Worm (Caenorhabditis elegans): ENCODE measurements around the gene Y97E10AR.8.

Gene Y97E10AR.8

ce11 chrV:8041336-8041868 is 36.3 kb downstream of the Y97E10AR.8 start:
- no peak for TF ChIP-seq ets-7 (tag; optimal IDR thresholded peaks at IDR 0.05)
- TF ChIP-seq B0310.2 (tag; optimal IDR thresholded peaks at IDR 0.05) = no peak
- TF ChIP-seq sea-1 (GFP tag; conservative IDR thresholded peaks at IDR 0.05) = no peak
- no peak for TF ChIP-seq tra-4 (tag; optimal IDR thresholded peaks at IDR 0.05)
- TF ChIP-seq ama-1 (optimal IDR thresholded peaks at IDR 0.05) = no peak
- TF ChIP-seq F13C5.2 (tag; optimal IDR thresholded peaks at IDR 0.05) = no peak
- no peak for TF ChIP-seq hmbx-1 (tag; optimal IDR thresholded peaks at IDR 0.05)
- no peak for TF ChIP-seq ceh-13 (GFP tag; optimal IDR thresholded peaks at IDR 0.05)
- TF ChIP-seq tbx-11 (GFP tag; IDR thresholded peaks at IDR 0.05) = no peak
- TF ChIP-seq pes-1 (GFP tag; IDR thresholded peaks at IDR 0.05) = no peak
- TF ChIP-seq hmg-4 (GFP tag; optimal IDR thresholded peaks at IDR 0.05) = no peak
- no peak for TF ChIP-seq ceh-36 (tag; optimal IDR thresholded peaks at IDR 0.05)
- no peak for TF ChIP-seq scrt-1 (GFP tag; IDR thresholded peaks at IDR 0.05)

ce11 chrV:8043664-8044063 is 38.6 kb downstream of the Y97E10AR.8 start:
- TF ChIP-seq flt-1 (GFP tag; IDR thresholded peaks at IDR 0.05) (no peak), B0310.2 (tag; optimal IDR thresholded peaks at IDR 0.05) (no peak), sea-1 (GFP tag; conservative IDR thresholded peaks at IDR 0.05) (no peak), hmg-4 (GFP tag; optimal IDR thresholded peaks at IDR 0.05) (no peak), ceh-13 (GFP tag; optimal IDR thresholded peaks at IDR 0.05) (no peak), ets-7 (tag; optimal IDR thresholded peaks at IDR 0.05) (no peak), scrt-1 (GFP tag; IDR thresholded peaks at IDR 0.05) (no peak), ama-1 (optimal IDR thresholded peaks at IDR 0.05) (no peak), tbx-11 (GFP tag; IDR thresholded peaks at IDR 0.05) (no peak), hmbx-1 (tag; optimal IDR thresholded peaks at IDR 0.05) (no peak)

- TF ChIP-seq scrt-1 (GFP tag; IDR thresholded peaks at IDR 0.05) = no peak
- TF ChIP-seq hmg-4 (GFP tag; optimal IDR thresholded peaks at IDR 0.05) = peak; percentile 33
- TF ChIP-seq tbx-11 (GFP tag; IDR thresholded peaks at IDR 0.05) = no peak
- TF ChIP-seq tra-4 (tag; optimal IDR thresholded peaks at IDR 0.05) = no peak
These were observed 39.9 kb downstream of the Y97E10AR.8 start for ce11 chrV:8044957-8045356.

ce11 chrV:8046706-8047105 is 41.6 kb downstream of the Y97E10AR.8 start, which contains the start of gene ZC513.3:
Gene ZC513.3, plus strand, starts transcription at chrV:8047006.
- TF ChIP-seq ama-1 (optimal IDR thresholded peaks at IDR 0.05) (no peak), aly-1 (tag; optimal IDR thresholded peaks at IDR 0.05) (no peak), ceh-13 (GFP tag; optimal IDR thresholded peaks at IDR 0.05) (no peak), tra-4 (tag; optimal IDR thresholded peaks at IDR 0.05) (no peak), sea-1 (GFP tag; conservative IDR thresholded peaks at IDR 0.05) (no peak), hmbx-1 (tag; optimal IDR thresholded peaks at IDR 0.05) (no peak), tbx-37 (GFP tag; conservative IDR thresholded peaks at IDR 0.05) (no peak), tbx-11 (GFP tag; IDR thresholded peaks at IDR 0.05) (no peak), hmg-4 (GFP tag; optimal IDR thresholded peaks at IDR 0.05) (no peak), ceh-36 (tag; optimal IDR thresholded peaks at IDR 0.05) (no peak), F13C5.2 (tag; optimal IDR thresholded peaks at IDR 0.05) (no peak), ets-7 (tag; optimal IDR thresholded peaks at IDR 0.05) (no peak)

ce11 chrV:8050059-8050677 is 45.1 kb downstream of the Y97E10AR.8 start:
- TF ChIP-seq tbx-11 (GFP tag; IDR thresholded peaks at IDR 0.05) (no peak), flt-1 (GFP tag; IDR thresholded peaks at IDR 0.05) (no peak), hnd-1 (tag; optimal IDR thresholded peaks at IDR 0.05) (no peak), tbx-37 (GFP tag; conservative IDR thresholded peaks at IDR 0.05) (no peak)

ce11 chrV:8050811-8051210 is 45.7 kb downstream of the Y97E10AR.8 start, which contains the start of gene col-43:
Gene col-43, minus strand, starts transcription at chrV:8050911.
- TF ChIP-seq tbx-11 (GFP tag; IDR thresholded peaks at IDR 0.05) (no peak), ama-1 (optimal IDR thresholded peaks at IDR 0.05) (no peak)

- TF ChIP-seq scrt-1 (GFP tag; IDR thresholded peaks at IDR 0.05) = no peak
- TF ChIP-seq hmbx-1 (tag; optimal IDR thresholded peaks at IDR 0.05) = no peak
- TF ChIP-seq aly-1 (tag; optimal IDR thresholded peaks at IDR 0.05) = no peak
- no peak for TF ChIP-seq F13C5.2 (tag; optimal IDR thresholded peaks at IDR 0.05)
- TF ChIP-seq hmg-4 (GFP tag; optimal IDR thresholded peaks at IDR 0.05) = no peak
These were observed 46.8 kb downstream of the Y97E10AR.8 start, which contains the start of gene sth-1 for ce11 chrV:8051851-8052250. Gene sth-1, plus strand, starts transcription at chrV:8052151.

- no peak for TF ChIP-seq hmg-4 (GFP tag; optimal IDR thresholded peaks at IDR 0.05)
- no peak for TF ChIP-seq sea-1 (GFP tag; conservative IDR thresholded peaks at IDR 0.05)
- TF ChIP-seq tbx-11 (GFP tag; IDR thresholded peaks at IDR 0.05) = no peak
- no peak for TF ChIP-seq F13C5.2 (tag; optimal IDR thresholded peaks at IDR 0.05)
- no peak for TF ChIP-seq hnd-1 (tag; optimal IDR thresholded peaks at IDR 0.05)
- TF ChIP-seq flt-1 (GFP tag; IDR thresholded peaks at IDR 0.05) = no peak
- TF ChIP-seq B0310.2 (tag; optimal IDR thresholded peaks at IDR 0.05) = no peak
- TF ChIP-seq ets-7 (tag; optimal IDR thresholded peaks at IDR 0.05) = no peak
- no peak for TF ChIP-seq ceh-13 (GFP tag; optimal IDR thresholded peaks at IDR 0.05)
- TF ChIP-seq aly-1 (tag; optimal IDR thresholded peaks at IDR 0.05) = no peak
- TF ChIP-seq ama-1 (optimal IDR thresholded peaks at IDR 0.05) = no peak
- TF ChIP-seq tra-4 (tag; optimal IDR thresholded peaks at IDR 0.05) = no peak
- no peak for TF ChIP-seq tbx-37 (GFP tag; conservative IDR thresholded peaks at IDR 0.05)
- TF ChIP-seq ceh-36 (tag; optimal IDR thresholded peaks at IDR 0.05) = no peak
- TF ChIP-seq scrt-1 (GFP tag; IDR thresholded peaks at IDR 0.05) = no peak
- TF ChIP-seq hmbx-1 (tag; optimal IDR thresholded peaks at IDR 0.05) = no peak
- no peak for TF ChIP-seq pes-1 (GFP tag; IDR thresholded peaks at IDR 0.05)
These were observed 49.0 kb downstream of the Y97E10AR.8 start, which contains the start of gene ZC513.2 for ce11 chrV:8054130-8054529. Gene ZC513.2, plus strand, starts transcription at chrV:8054430.
